Worm (Caenorhabditis elegans) whole organism, L3 larva: ENCODE data around the gene C16D2.1.

Source experiments
- R02D3.7 ChIP-seq: fragments of 150-350 bp; optimal IDR thresholded peaks from 2 replicates; lab custom pipeline; 2014; ENCODE audit warnings: missing biosample characterization, missing genetic modification characterization
- ZK546.5 ChIP-seq: sonication (generic microtip); optimal IDR thresholded peaks from 2 replicates; lab custom pipeline; 2017; ENCODE audit warnings: missing biosample characterization, missing genetic modification characterization
- ama-1 ChIP-seq: fragments of 150-350 bp; optimal IDR thresholded peaks from 2 replicates; lab custom pipeline; 2018
- daf-12 ChIP-seq: fragments of 150-350 bp; optimal IDR thresholded peaks from 2 replicates; lab custom pipeline; 2014; ENCODE audit warnings: missing biosample characterization, missing genetic modification reagents, missing genetic modification characterization
- egl-5 ChIP-seq: fragments of 150-350 bp; optimal IDR thresholded peaks from 2 replicates; lab custom pipeline; 2017; ENCODE audit warnings: missing biosample characterization, missing genetic modification reagents, missing genetic modification characterization, inconsistent platforms
- elt-2 ChIP-seq: sonication (generic microtip); optimal IDR thresholded peaks from 2 replicates; lab custom pipeline; 2016; ENCODE audit warnings: missing genetic modification reagents, mild to moderate bottlenecking, missing genetic modification characterization, missing compliant biosample characterization
- fkh-10 ChIP-seq: sonication (generic microtip); optimal IDR thresholded peaks from 2 replicates; lab custom pipeline; 2017; ENCODE audit warnings: missing biosample characterization, missing genetic modification reagents, missing genetic modification characterization
- fos-1 ChIP-seq: fragments of 150-350 bp; optimal IDR thresholded peaks from 2 replicates; lab custom pipeline; 2014; ENCODE audit warnings: missing biosample characterization, missing genetic modification characterization
- hmg-11 ChIP-seq: sonication (generic microtip); optimal IDR thresholded peaks from 2 replicates; lab custom pipeline; 2016; ENCODE audit warnings: missing genetic modification characterization, missing compliant biosample characterization
- jun-1 ChIP-seq: fragments of 150-350 bp; optimal IDR thresholded peaks from 2 replicates; lab custom pipeline; 2014; ENCODE audit warnings: missing biosample characterization, missing genetic modification reagents, missing genetic modification characterization
- lin-15B ChIP-seq: fragments of 150-350 bp; optimal IDR thresholded peaks from 2 replicates; lab custom pipeline; 2014; ENCODE audit warnings: missing biosample characterization, missing genetic modification characterization
- lsy-12 ChIP-seq: sonication (generic microtip); optimal IDR thresholded peaks from 2 replicates; lab custom pipeline; 2016; ENCODE audit warnings: mild to moderate bottlenecking, missing genetic modification characterization, missing compliant biosample characterization
- mdl-1 ChIP-seq: fragments of 150-350 bp; optimal IDR thresholded peaks from 2 replicates; lab custom pipeline; 2014; ENCODE audit warnings: missing biosample characterization, missing genetic modification characterization
- nfya-1 ChIP-seq: sonication (generic microtip); optimal IDR thresholded peaks from 2 replicates; lab custom pipeline; 2017; ENCODE audit warnings: missing genetic modification characterization, mild to moderate bottlenecking, missing compliant biosample characterization, antibody characterized with exemption, moderate library complexity; ENCODE audit not compliant: insufficient read depth
- nhr-11 ChIP-seq: fragments of 150-350 bp; optimal IDR thresholded peaks from 2 replicates; lab custom pipeline; 2014; ENCODE audit warnings: missing biosample characterization, missing genetic modification characterization
- nhr-23 ChIP-seq: fragments of 150-350 bp; optimal IDR thresholded peaks from 2 replicates; lab custom pipeline; 2014; ENCODE audit warnings: missing biosample characterization, missing genetic modification reagents, missing genetic modification characterization
- nhr-237 ChIP-seq: fragments of 150-350 bp; optimal IDR thresholded peaks from 2 replicates; lab custom pipeline; 2014; ENCODE audit warnings: missing biosample characterization, missing genetic modification characterization
- nhr-25 ChIP-seq: sonication (generic microtip); optimal IDR thresholded peaks from 2 replicates; lab custom pipeline; 2017; ENCODE audit warnings: missing biosample characterization, missing genetic modification characterization
- nhr-28 ChIP-seq: fragments of 150-350 bp; optimal IDR thresholded peaks from 2 replicates; lab custom pipeline; 2014; ENCODE audit warnings: missing biosample characterization, missing genetic modification characterization
- nhr-43 ChIP-seq: sonication (generic microtip); optimal IDR thresholded peaks from 2 replicates; lab custom pipeline; 2016; ENCODE audit warnings: mild to moderate bottlenecking, missing genetic modification characterization, missing compliant biosample characterization; ENCODE audit not compliant: poor library complexity, severe bottlenecking
- nhr-77 ChIP-seq: fragments of 150-350 bp; optimal IDR thresholded peaks from 2 replicates; lab custom pipeline; 2014; ENCODE audit warnings: missing biosample characterization, missing genetic modification characterization
- pha-4 ChIP-seq: fragments of 150-350 bp; optimal IDR thresholded peaks from 2 replicates; lab custom pipeline; 2014; ENCODE audit warnings: missing biosample characterization, missing genetic modification reagents, missing genetic modification characterization
- pqm-1 ChIP-seq: fragments of 150-350 bp; optimal IDR thresholded peaks from 2 replicates; lab custom pipeline; 2017; ENCODE audit warnings: missing biosample characterization, missing genetic modification characterization, inconsistent platforms
- sea-2 ChIP-seq: fragments of 150-350 bp; sonication (generic microtip); optimal IDR thresholded peaks from 4 replicates; lab custom pipeline; 2014; ENCODE audit warnings: missing biosample characterization, missing genetic modification reagents, missing genetic modification characterization
- skn-1 ChIP-seq: fragments of 150-350 bp; optimal IDR thresholded peaks from 2 replicates; lab custom pipeline; 2014; ENCODE audit warnings: missing biosample characterization, missing genetic modification characterization
- snpc-4 ChIP-seq: fragments of 150-350 bp; optimal IDR thresholded peaks from 2 replicates; lab custom pipeline; 2014; ENCODE audit warnings: missing biosample characterization, missing genetic modification characterization
- tbx-2 ChIP-seq: sonication (generic microtip); optimal IDR thresholded peaks from 2 replicates; lab custom pipeline; 2016; ENCODE audit warnings: mild to moderate bottlenecking, missing genetic modification characterization, missing compliant biosample characterization
- unc-39 ChIP-seq: sonication (generic microtip); optimal IDR thresholded peaks from 4 replicates; lab custom pipeline; 2017; ENCODE audit warnings: missing biosample characterization, missing genetic modification characterization
- zag-1 ChIP-seq: fragments of 150-350 bp; optimal IDR thresholded peaks from 2 replicates; lab custom pipeline; 2014; ENCODE audit warnings: missing biosample characterization, missing genetic modification characterization
- ztf-11 ChIP-seq: fragments of 150-350 bp; optimal IDR thresholded peaks from 2 replicates; lab custom pipeline; 2014; ENCODE audit warnings: missing biosample characterization, missing genetic modification characterization

C16D2.1 gene

DNA sequence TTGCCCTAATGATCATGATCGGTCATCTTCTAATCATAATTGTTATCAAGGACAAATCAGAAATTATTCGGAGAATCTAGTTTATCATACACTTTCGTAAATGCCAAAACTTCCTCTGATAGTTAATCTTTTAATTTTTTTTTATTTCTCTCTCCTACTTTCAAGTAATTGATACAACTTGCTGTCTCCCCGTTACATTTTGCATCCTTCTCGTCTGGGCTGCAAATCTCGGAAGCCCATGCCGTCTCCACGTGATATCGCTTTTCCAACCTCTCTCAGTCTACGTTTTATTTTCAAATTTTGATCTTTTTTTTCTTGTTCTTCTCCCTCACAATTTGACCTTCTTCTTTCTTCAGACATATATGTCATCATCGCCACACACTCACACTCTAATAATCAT, 29.6 kb downstream of the C16D2.1 start, which contains the start of gene rhy-1:
Gene rhy-1 (plus strand): TSS at position 357 of the 400 bp plus-strand sequence.
- TF ChIP-seq nhr-25 (tag; lab: Kevin White, UChicago): no peak
- no peak for TF ChIP-seq ztf-11 (tag; lab: Kevin White, UChicago)
- no peak for TF ChIP-seq jun-1 (tag; lab: Kevin White, UChicago)
- no peak for TF ChIP-seq sea-2 (GFP tag; lab: Kevin White, UChicago)
- TF ChIP-seq lin-15B (tag; lab: Kevin White, UChicago): no peak
- no peak for TF ChIP-seq nhr-77
- no peak for TF ChIP-seq unc-39 (tag; lab: Kevin White, UChicago)
- TF ChIP-seq nhr-11 (tag; lab: Kevin White, UChicago): no peak
- no peak for TF ChIP-seq elt-2 (tag; lab: Kevin White, UChicago)
- no peak for TF ChIP-seq fos-1 (tag; lab: Kevin White, UChicago)
- TF ChIP-seq lsy-12 (tag; lab: Kevin White, UChicago): no peak
- TF ChIP-seq nhr-28: no peak
- no peak for TF ChIP-seq hmg-11 (tag; lab: Kevin White, UChicago)
- TF ChIP-seq, all 47 proteins: peak for 0

DNA sequence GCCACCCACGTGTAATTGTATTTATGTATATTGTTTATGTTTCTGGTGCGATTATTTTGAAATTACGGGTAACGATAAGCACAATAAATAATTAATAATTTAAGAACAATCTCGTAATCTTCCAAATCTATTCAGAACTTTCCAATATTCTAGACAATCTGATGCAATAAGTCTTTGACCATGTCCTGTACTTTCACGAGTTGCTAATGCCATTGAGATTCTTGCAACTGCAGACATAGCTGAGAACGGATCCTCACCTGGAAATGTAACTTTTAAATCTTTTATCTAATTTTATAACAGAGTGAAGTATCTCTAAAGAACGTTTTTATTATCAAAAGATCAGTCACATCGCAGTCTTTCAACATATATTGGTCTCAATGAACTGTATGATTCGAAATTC, 31.9 kb downstream of the C16D2.1 start:
- TF ChIP-seq ama-1 (peak; percentile 76), fkh-10 (GFP tag; lab: Kevin White, UChicago) (no peak), nhr-25 (tag; lab: Kevin White, UChicago) (no peak), nhr-43 (tag; lab: Kevin White, UChicago) (peak; percentile 1)

DNA sequence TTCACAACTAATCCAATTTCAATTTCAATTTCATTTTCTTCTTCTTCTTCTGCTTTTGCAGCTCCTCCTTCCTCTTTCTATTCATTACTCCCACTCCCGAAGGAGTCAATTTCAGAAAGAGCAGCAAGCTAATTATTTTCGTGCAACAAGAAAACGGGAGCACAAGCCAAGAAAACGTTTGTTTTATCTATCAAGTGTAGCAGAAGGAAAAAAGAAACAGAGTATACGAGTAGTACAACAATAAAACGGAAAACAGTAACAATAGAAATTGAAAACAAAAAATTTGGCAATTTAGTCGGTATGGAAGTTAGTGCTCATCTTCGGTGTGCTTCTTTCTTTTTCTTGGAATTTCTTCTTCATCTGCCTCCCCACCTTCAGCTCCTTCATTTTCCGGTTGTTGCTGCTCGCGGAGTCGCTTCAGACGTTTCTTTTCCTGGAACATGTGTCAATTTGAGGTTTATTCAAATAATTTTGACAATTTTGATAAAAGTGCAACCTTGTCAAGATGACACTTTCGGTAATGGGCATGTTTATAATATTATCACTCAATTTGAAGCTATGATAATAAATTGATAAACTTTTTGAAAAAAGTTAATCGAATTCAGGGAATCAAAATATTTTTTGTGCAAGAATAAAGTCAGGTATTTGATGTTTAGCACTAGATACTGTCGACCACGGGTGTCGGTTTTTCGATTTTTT, 34.4 kb downstream of the C16D2.1 start, which contains the start of gene W07A12.8:
Gene W07A12.8 (minus strand): TSS at position 51 of the 699 bp plus-strand sequence.
- no peak for TF ChIP-seq nhr-43 (tag; lab: Kevin White, UChicago)
- TF ChIP-seq elt-2 (tag; lab: Kevin White, UChicago): peak; percentile 39
- TF ChIP-seq, all 47 proteins: peak for 1

DNA sequence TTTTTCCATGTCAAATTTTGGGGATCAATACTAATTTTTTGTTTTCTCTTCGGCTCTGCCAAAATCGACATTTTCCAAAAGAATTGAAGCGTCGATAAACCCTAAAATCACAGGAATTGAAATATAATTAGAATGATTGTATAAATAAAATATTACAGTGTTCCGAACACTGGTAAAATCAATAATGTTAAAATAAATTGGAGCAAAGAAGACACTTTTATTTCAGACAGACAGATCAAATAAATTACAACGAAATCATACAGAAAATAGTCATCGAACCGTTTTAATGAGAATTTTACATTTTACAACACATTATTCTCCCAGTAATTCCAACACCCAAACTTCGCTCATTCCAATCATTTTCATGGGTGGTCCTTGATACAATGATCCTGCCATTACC, 36.3 kb downstream of the C16D2.1 start, which contains the start of gene T23G7.3:
Gene T23G7.3 (minus strand): TSS at position 101 of the 400 bp plus-strand sequence.
- TF ChIP-seq jun-1 (tag; lab: Kevin White, UChicago): no peak
- no peak for TF ChIP-seq R02D3.7 (tag; lab: Kevin White, UChicago)
- no peak for TF ChIP-seq daf-12 (tag; lab: Kevin White, UChicago)
- no peak for TF ChIP-seq skn-1
- TF ChIP-seq pha-4 (tag; lab: Kevin White, UChicago): no peak
- no peak for TF ChIP-seq nhr-237
- TF ChIP-seq elt-2 (tag; lab: Kevin White, UChicago): no peak
- no peak for TF ChIP-seq lin-15B (tag; lab: Kevin White, UChicago)
- TF ChIP-seq fkh-10 (GFP tag; lab: Kevin White, UChicago): no peak
- TF ChIP-seq ZK546.5: no peak
- no peak for TF ChIP-seq nhr-77

DNA sequence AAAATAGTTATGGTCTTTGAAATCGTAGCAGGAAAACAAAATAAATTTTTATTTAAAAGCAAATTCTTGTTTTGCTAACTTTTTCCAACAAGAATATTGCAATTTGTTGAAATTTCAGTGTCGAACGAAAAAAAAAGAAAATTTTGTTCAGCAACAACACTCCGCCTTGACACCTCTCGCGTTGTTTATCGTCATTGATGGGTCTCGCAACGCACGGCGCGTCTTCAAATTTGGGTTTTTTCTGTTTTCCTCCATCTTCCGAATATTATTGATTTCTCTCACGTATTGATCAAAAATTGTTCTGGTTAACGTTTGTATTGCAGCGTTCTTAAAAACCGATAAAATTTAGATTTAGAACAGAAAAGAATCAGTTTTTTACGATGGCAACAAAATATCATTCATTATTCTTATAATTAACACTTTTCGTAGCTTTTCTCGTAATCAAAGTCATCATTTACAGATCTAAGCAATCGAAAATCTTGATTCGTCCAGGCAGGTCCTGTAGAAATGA, 38.0 kb downstream of the C16D2.1 start, which contains the start of gene dpl-1:
Gene dpl-1 (plus strand): TSS at position 461 of the 511 bp plus-strand sequence.
- TF ChIP-seq snpc-4 (tag; lab: Kevin White, UChicago) (no peak), egl-5 (tag; lab: Kevin White, UChicago) (peak; percentile 19), ztf-11 (tag; lab: Kevin White, UChicago) (no peak), nhr-25 (tag; lab: Kevin White, UChicago) (peak; percentile 47), sea-2 (GFP tag; lab: Kevin White, UChicago) (no peak), pha-4 (tag; lab: Kevin White, UChicago) (peak; percentile 74), mdl-1 (no peak), nhr-23 (no peak), ZK546.5 (no peak), lin-15B (tag; lab: Kevin White, UChicago) (peak; percentile 63), tbx-2 (tag; lab: Kevin White, UChicago) (no peak), elt-2 (tag; lab: Kevin White, UChicago) (peak; percentile 21), ama-1 (no peak), nfya-1 (peak; percentile 62), zag-1 (tag; lab: Kevin White, UChicago) (no peak), pqm-1 (tag; lab: Kevin White, UChicago) (no peak)
- TF ChIP-seq, all 47 proteins: peak for 6
